Worm (Caenorhabditis elegans) whole organism, late embryonic: ENCODE measurements around the gene ant-1.4.

Experiments
- ama-1 ChIP-seq: fragments of 150-350 bp; optimal IDR thresholded peaks from 2 replicates; lab custom pipeline; 2014
- fkh-10 ChIP-seq: fragments of 150-350 bp; optimal IDR thresholded peaks from 2 replicates; lab custom pipeline; 2014; ENCODE audit warnings: missing biosample characterization, missing genetic modification reagents, missing genetic modification characterization

ce11 chrIV:8446904-8447303, 13.2 kb downstream of the ant-1.4 start, which contains the start of gene T01B11.1:
- TF ChIP-seq ama-1 = no peak
- no peak for TF ChIP-seq fkh-10 (GFP tag; lab: Kevin White, UChicago)
